Worm (Caenorhabditis elegans) whole organism, L3 larva: Measurements from ENCODE around the gene ztf-16.

Experiments
- R02D3.7 ChIP-seq: fragments of 150-350 bp; optimal IDR thresholded peaks from 2 replicates; lab custom pipeline; 2014; ENCODE audit warnings: missing biosample characterization, missing genetic modification characterization
- ZK546.5 ChIP-seq: sonication (generic microtip); optimal IDR thresholded peaks from 2 replicates; lab custom pipeline; 2017; ENCODE audit warnings: missing biosample characterization, missing genetic modification characterization
- ama-1 ChIP-seq: fragments of 150-350 bp; optimal IDR thresholded peaks from 2 replicates; lab custom pipeline; 2018
- ceh-16 ChIP-seq: sonication (generic microtip); optimal IDR thresholded peaks from 2 replicates; lab custom pipeline; 2017; ENCODE audit warnings: missing biosample characterization, missing genetic modification characterization
- ceh-28 ChIP-seq: fragments of 150-350 bp; optimal IDR thresholded peaks from 2 replicates; lab custom pipeline; 2014; ENCODE audit warnings: missing biosample characterization, missing genetic modification reagents, missing genetic modification characterization
- ceh-9 ChIP-seq: sonication (generic microtip); optimal IDR thresholded peaks from 2 replicates; lab custom pipeline; 2018; ENCODE audit warnings: missing biosample characterization, missing genetic modification characterization
- daf-12 ChIP-seq: fragments of 150-350 bp; optimal IDR thresholded peaks from 2 replicates; lab custom pipeline; 2014; ENCODE audit warnings: missing biosample characterization, missing genetic modification reagents, missing genetic modification characterization
- egl-27 ChIP-seq: sonication (generic microtip); optimal IDR thresholded peaks from 4 replicates; lab custom pipeline; 2017; ENCODE audit warnings: missing biosample characterization, missing genetic modification reagents, missing genetic modification characterization
- egl-5 ChIP-seq: fragments of 150-350 bp; optimal IDR thresholded peaks from 2 replicates; lab custom pipeline; 2017; ENCODE audit warnings: missing biosample characterization, missing genetic modification reagents, missing genetic modification characterization, inconsistent platforms
- elt-1 ChIP-seq: fragments of 150-350 bp; optimal IDR thresholded peaks from 2 replicates; lab custom pipeline; 2014; ENCODE audit warnings: missing biosample characterization, missing genetic modification characterization
- elt-2 ChIP-seq: sonication (generic microtip); optimal IDR thresholded peaks from 2 replicates; lab custom pipeline; 2016; ENCODE audit warnings: missing genetic modification reagents, mild to moderate bottlenecking, missing genetic modification characterization, missing compliant biosample characterization
- eor-1 ChIP-seq, 2 experiments: fragments of 150-350 bp; optimal IDR thresholded peaks; 2 replicates each; lab custom pipeline; 2014 to 2018; ENCODE audit warnings: missing biosample characterization in 2 of 2, missing genetic modification characterization in 2 of 2
- fkh-2 ChIP-seq: fragments of 150-350 bp; optimal IDR thresholded peaks from 2 replicates; lab custom pipeline; 2014; ENCODE audit warnings: missing biosample characterization, missing genetic modification reagents, missing genetic modification characterization
- fos-1 ChIP-seq: fragments of 150-350 bp; optimal IDR thresholded peaks from 2 replicates; lab custom pipeline; 2014; ENCODE audit warnings: missing biosample characterization, missing genetic modification characterization
- lin-15B ChIP-seq: fragments of 150-350 bp; optimal IDR thresholded peaks from 2 replicates; lab custom pipeline; 2014; ENCODE audit warnings: missing biosample characterization, missing genetic modification characterization
- lsy-12 ChIP-seq: sonication (generic microtip); optimal IDR thresholded peaks from 2 replicates; lab custom pipeline; 2016; ENCODE audit warnings: mild to moderate bottlenecking, missing genetic modification characterization, missing compliant biosample characterization
- mdl-1 ChIP-seq: fragments of 150-350 bp; optimal IDR thresholded peaks from 2 replicates; lab custom pipeline; 2014; ENCODE audit warnings: missing biosample characterization, missing genetic modification characterization
- mml-1 ChIP-seq: fragments of 150-350 bp; sonication (generic microtip); optimal IDR thresholded peaks from 3 replicates; lab custom pipeline; 2014; ENCODE audit warnings: missing biosample characterization, missing genetic modification characterization
- nfya-1 ChIP-seq: sonication (generic microtip); optimal IDR thresholded peaks from 2 replicates; lab custom pipeline; 2017; ENCODE audit warnings: missing genetic modification characterization, mild to moderate bottlenecking, missing compliant biosample characterization, antibody characterized with exemption, moderate library complexity; ENCODE audit not compliant: insufficient read depth
- nhr-23 ChIP-seq: fragments of 150-350 bp; optimal IDR thresholded peaks from 2 replicates; lab custom pipeline; 2014; ENCODE audit warnings: missing biosample characterization, missing genetic modification reagents, missing genetic modification characterization
- nhr-237 ChIP-seq: fragments of 150-350 bp; optimal IDR thresholded peaks from 2 replicates; lab custom pipeline; 2014; ENCODE audit warnings: missing biosample characterization, missing genetic modification characterization
- nhr-25 ChIP-seq: sonication (generic microtip); optimal IDR thresholded peaks from 2 replicates; lab custom pipeline; 2017; ENCODE audit warnings: missing biosample characterization, missing genetic modification characterization
- nhr-28 ChIP-seq: fragments of 150-350 bp; optimal IDR thresholded peaks from 2 replicates; lab custom pipeline; 2014; ENCODE audit warnings: missing biosample characterization, missing genetic modification characterization
- nhr-43 ChIP-seq: sonication (generic microtip); optimal IDR thresholded peaks from 2 replicates; lab custom pipeline; 2016; ENCODE audit warnings: mild to moderate bottlenecking, missing genetic modification characterization, missing compliant biosample characterization; ENCODE audit not compliant: poor library complexity, severe bottlenecking
- nhr-67 ChIP-seq: fragments of 150-350 bp; optimal IDR thresholded peaks from 2 replicates; lab custom pipeline; 2014; ENCODE audit warnings: missing biosample characterization, missing genetic modification characterization
- nhr-77 ChIP-seq: fragments of 150-350 bp; optimal IDR thresholded peaks from 2 replicates; lab custom pipeline; 2014; ENCODE audit warnings: missing biosample characterization, missing genetic modification characterization
- pha-4 ChIP-seq: fragments of 150-350 bp; optimal IDR thresholded peaks from 2 replicates; lab custom pipeline; 2014; ENCODE audit warnings: missing biosample characterization, missing genetic modification reagents, missing genetic modification characterization
- pqm-1 ChIP-seq: fragments of 150-350 bp; optimal IDR thresholded peaks from 2 replicates; lab custom pipeline; 2017; ENCODE audit warnings: missing biosample characterization, missing genetic modification characterization, inconsistent platforms
- skn-1 ChIP-seq: fragments of 150-350 bp; optimal IDR thresholded peaks from 2 replicates; lab custom pipeline; 2014; ENCODE audit warnings: missing biosample characterization, missing genetic modification characterization
- snpc-4 ChIP-seq: fragments of 150-350 bp; optimal IDR thresholded peaks from 2 replicates; lab custom pipeline; 2014; ENCODE audit warnings: missing biosample characterization, missing genetic modification characterization
- tbx-2 ChIP-seq: sonication (generic microtip); optimal IDR thresholded peaks from 2 replicates; lab custom pipeline; 2016; ENCODE audit warnings: mild to moderate bottlenecking, missing genetic modification characterization, missing compliant biosample characterization
- unc-62 ChIP-seq: fragments of 150-350 bp; sonication (generic microtip); optimal IDR thresholded peaks from 4 replicates; lab custom pipeline; 2014; ENCODE audit warnings: missing biosample characterization, missing genetic modification reagents, missing genetic modification characterization
- ztf-11 ChIP-seq: fragments of 150-350 bp; optimal IDR thresholded peaks from 2 replicates; lab custom pipeline; 2014; ENCODE audit warnings: missing biosample characterization, missing genetic modification characterization

The ztf-16 gene

ce11 chrX:4783117-4783775, 28.1 kb downstream of the ztf-16 start, which contains the start of gene F43C9.2:
F43C9.2 (plus strand) TSS chrX:4783613.
- no peak for TF ChIP-seq R02D3.7 (tag; lab: Kevin White, UChicago)
- TF ChIP-seq skn-1 (tag; lab: Kevin White, UChicago), result no peak
- TF ChIP-seq unc-62 (GFP tag; lab: Kevin White, UChicago), result no peak
- TF ChIP-seq daf-12 (tag; lab: Kevin White, UChicago), result no peak
- no peak for TF ChIP-seq snpc-4 (tag; lab: Kevin White, UChicago)
- TF ChIP-seq eor-1 (tag; optimal IDR thresholded peaks at IDR 0.05; lab: Kevin White, UChicago), result no peak
- TF ChIP-seq egl-5, result no peak
- TF ChIP-seq nhr-67, result no peak
- no peak for TF ChIP-seq nhr-237
- TF ChIP-seq nhr-25, result no peak
- TF ChIP-seq nhr-23 (tag; lab: Kevin White, UChicago), result no peak
- no peak for TF ChIP-seq nhr-77 (tag; lab: Kevin White, UChicago)
- TF ChIP-seq fkh-2 (tag; lab: Kevin White, UChicago), result no peak

ce11 chrX:4782197-4782596, 29.1 kb downstream of the ztf-16 start, which contains the start of gene hum-10:
hum-10 (minus strand) TSS chrX:4782297.
- no peak for TF ChIP-seq nhr-28 (tag; lab: Kevin White, UChicago)
- TF ChIP-seq elt-1 (tag; lab: Kevin White, UChicago), result no peak
- no peak for TF ChIP-seq lsy-12 (tag; lab: Kevin White, UChicago)
- TF ChIP-seq mml-1, result no peak
- TF ChIP-seq lin-15B (tag; lab: Kevin White, UChicago), result no peak
- no peak for TF ChIP-seq ceh-28 (tag; lab: Kevin White, UChicago)
- no peak for TF ChIP-seq nhr-67
- TF ChIP-seq ztf-11 (tag; lab: Kevin White, UChicago), result no peak
- TF ChIP-seq nhr-23 (tag; lab: Kevin White, UChicago), result no peak
- TF ChIP-seq daf-12 (tag; lab: Kevin White, UChicago), result no peak
- TF ChIP-seq egl-27, result no peak
- no peak for TF ChIP-seq pqm-1 (tag; lab: Kevin White, UChicago)
- no peak for TF ChIP-seq skn-1 (tag; lab: Kevin White, UChicago)
- TF ChIP-seq nhr-43 (tag; lab: Kevin White, UChicago), result no peak
- TF ChIP-seq nhr-237, result no peak

ce11 chrX:4769885-4770284, 41.5 kb downstream of the ztf-16 start, which contains the start of gene npr-1:
npr-1 (minus strand) TSS chrX:4769985.
- TF ChIP-seq egl-5, result no peak
- TF ChIP-seq, all 47 proteins: peak for 0

ce11 chrX:4761540-4761939, 49.8 kb downstream of the ztf-16 start, which contains the start of gene mls-2:
mls-2 (minus strand) TSS chrX:4761640.
- TF ChIP-seq mdl-1, result no peak
- TF ChIP-seq fkh-2 (tag; lab: Kevin White, UChicago), result no peak
- no peak for TF ChIP-seq ceh-9 (tag; lab: Kevin White, UChicago)
- TF ChIP-seq nhr-237, result no peak
- no peak for TF ChIP-seq ama-1 (lab: Kevin White, UChicago)
- no peak for TF ChIP-seq elt-2 (tag; lab: Kevin White, UChicago)
- no peak for TF ChIP-seq skn-1 (tag; lab: Kevin White, UChicago)
- no peak for TF ChIP-seq ZK546.5
- TF ChIP-seq ceh-16 (tag; lab: Kevin White, UChicago), result no peak

ce11 chrX:4759718-4760117, 51.6 kb downstream of the ztf-16 start:
- TF ChIP-seq R02D3.7 (tag; lab: Kevin White, UChicago) (no peak), pha-4 (tag; lab: Kevin White, UChicago) (no peak), skn-1 (tag; lab: Kevin White, UChicago) (no peak), unc-62 (GFP tag; lab: Kevin White, UChicago) (no peak), daf-12 (tag; lab: Kevin White, UChicago) (no peak), nhr-77 (tag; lab: Kevin White, UChicago) (no peak), egl-27 (no peak), nfya-1 (tag; lab: Kevin White, UChicago) (no peak), nhr-28 (tag; lab: Kevin White, UChicago) (no peak), fos-1 (no peak), elt-2 (tag; lab: Kevin White, UChicago) (no peak), tbx-2 (tag; lab: Kevin White, UChicago) (no peak)
